Fruit fly (Drosophila melanogaster) whole organism, pupa: ENCODE data around the gene CG13699.
A peak's percentile ranks its signal among the peaks of the same experiment; 100 is the strongest.

Experiments
- CG10348 ChIP-seq: fragments of 200-800 bp; sonication (Bioruptor generic); IDR thresholded peaks from 2 replicates; pipeline ENCODE4 v1.3.6; 2022; ENCODE audit warnings: missing biosample characterization, missing genetic modification characterization
- CG12605 ChIP-seq: fragments of 200-800 bp; sonication (Bioruptor generic); IDR thresholded peaks from 2 replicates; pipeline ENCODE4 v1.3.6; 2022; ENCODE audit warnings: missing biosample characterization, missing genetic modification characterization
- CG13204 ChIP-seq: fragments of 200-800 bp; sonication (Bioruptor generic); optimal IDR thresholded peaks from 2 replicates; lab custom pipeline; 2018; ENCODE audit warnings: missing biosample characterization, mild to moderate bottlenecking, missing genetic modification characterization, moderate library complexity
- CG14655 ChIP-seq: fragments of 200-800 bp; sonication (Bioruptor generic); optimal IDR thresholded peaks from 3 replicates; lab custom pipeline; 2017; ENCODE audit warnings: mild to moderate bottlenecking, missing biosample characterization, missing genetic modification reagents, missing genetic modification characterization
- CG15710 ChIP-seq: fragments of 200-800 bp; sonication (Bioruptor generic); optimal IDR thresholded peaks from 2 replicates; lab custom pipeline; 2018; ENCODE audit warnings: missing biosample characterization, mild to moderate bottlenecking, missing genetic modification characterization, moderate library complexity
- CG17806 ChIP-seq: fragments of 200-800 bp; sonication (Bioruptor generic); optimal IDR thresholded peaks from 2 replicates; lab custom pipeline; 2018; ENCODE audit warnings: missing biosample characterization, mild to moderate bottlenecking, missing genetic modification characterization, moderate library complexity
- CG32121 ChIP-seq: fragments of 200-800 bp; sonication (Bioruptor generic); IDR thresholded peaks from 2 replicates; pipeline ENCODE4 v1.3.6; 2022; ENCODE audit warnings: missing biosample characterization, missing genetic modification characterization
- CG34367 ChIP-seq: fragments of 200-800 bp; sonication (Bioruptor generic); optimal IDR thresholded peaks from 2 replicates; lab custom pipeline; 2018; ENCODE audit warnings: missing biosample characterization, mild to moderate bottlenecking, missing genetic modification characterization
- CG4496 ChIP-seq: fragments of 200-800 bp; sonication (Bioruptor generic); IDR thresholded peaks from 3 replicates; pipeline ENCODE4 v1.3.6; 2022; ENCODE audit warnings: missing biosample characterization, missing genetic modification characterization
- CG8159 ChIP-seq: fragments of 200-800 bp; sonication (Bioruptor generic); optimal IDR thresholded peaks from 3 replicates; lab custom pipeline; 2018; ENCODE audit warnings: missing biosample characterization, mild to moderate bottlenecking, missing genetic modification characterization, moderate library complexity
- CG8301 ChIP-seq: fragments of 200-800 bp; sonication (Bioruptor generic); optimal IDR thresholded peaks from 2 replicates; lab custom pipeline; 2018; ENCODE audit warnings: missing biosample characterization, mild to moderate bottlenecking, missing genetic modification characterization
- CG9948 ChIP-seq: fragments of 200-800 bp; sonication (Bioruptor generic); optimal IDR thresholded peaks from 2 replicates; lab custom pipeline; 2018; ENCODE audit warnings: missing biosample characterization, mild to moderate bottlenecking, missing genetic modification characterization, moderate library complexity
- D1 ChIP-seq: fragments of 200-800 bp; sonication (Bioruptor generic); optimal IDR thresholded peaks from 2 replicates; lab custom pipeline; 2018; ENCODE audit warnings: missing biosample characterization, mild to moderate bottlenecking, missing genetic modification characterization, moderate library complexity
- EcR ChIP-seq: fragments of 200-800 bp; sonication (Bioruptor generic); optimal IDR thresholded peaks from 3 replicates; lab custom pipeline; 2019; ENCODE audit warnings: missing biosample characterization, missing genetic modification characterization, mild to moderate bottlenecking, moderate library complexity, missing genetic modification reagents
- Ets98B ChIP-seq: fragments of 200-800 bp; sonication (Bioruptor generic); IDR thresholded peaks from 2 replicates; pipeline ENCODE4 v1.3.6; 2022; ENCODE audit warnings: missing biosample characterization, missing genetic modification characterization
- Pif1A ChIP-seq: fragments of 200-800 bp; sonication (Bioruptor generic); optimal IDR thresholded peaks from 3 replicates; lab custom pipeline; 2016; ENCODE audit warnings: missing biosample characterization, missing genetic modification characterization
- Pif1B ChIP-seq: fragments of 200-800 bp; sonication (Bioruptor generic); optimal IDR thresholded peaks from 3 replicates; lab custom pipeline; 2016; ENCODE audit warnings: missing biosample characterization, missing genetic modification characterization
- Snoo ChIP-seq: fragments of 200-800 bp; sonication (Bioruptor generic); optimal IDR thresholded peaks from 3 replicates; lab custom pipeline; 2017; ENCODE audit warnings: missing biosample characterization, mild to moderate bottlenecking, missing genetic modification characterization, inconsistent platforms
- fd96Ca ChIP-seq: fragments of 200-800 bp; sonication (Bioruptor generic); IDR thresholded peaks from 3 replicates; pipeline ENCODE4 v1.3.6; 2022; ENCODE audit warnings: missing biosample characterization, missing genetic modification characterization
- gl ChIP-seq: fragments of 200-800 bp; sonication (Bioruptor generic); optimal IDR thresholded peaks from 2 replicates; lab custom pipeline; 2018; ENCODE audit warnings: missing biosample characterization, mild to moderate bottlenecking, missing genetic modification characterization
- rn ChIP-seq: fragments of 200-800 bp; sonication (Bioruptor generic); IDR thresholded peaks from 2 replicates; pipeline ENCODE4 v1.3.6; 2022; ENCODE audit warnings: missing biosample characterization, missing genetic modification characterization

The CG13699 gene

DNA sequence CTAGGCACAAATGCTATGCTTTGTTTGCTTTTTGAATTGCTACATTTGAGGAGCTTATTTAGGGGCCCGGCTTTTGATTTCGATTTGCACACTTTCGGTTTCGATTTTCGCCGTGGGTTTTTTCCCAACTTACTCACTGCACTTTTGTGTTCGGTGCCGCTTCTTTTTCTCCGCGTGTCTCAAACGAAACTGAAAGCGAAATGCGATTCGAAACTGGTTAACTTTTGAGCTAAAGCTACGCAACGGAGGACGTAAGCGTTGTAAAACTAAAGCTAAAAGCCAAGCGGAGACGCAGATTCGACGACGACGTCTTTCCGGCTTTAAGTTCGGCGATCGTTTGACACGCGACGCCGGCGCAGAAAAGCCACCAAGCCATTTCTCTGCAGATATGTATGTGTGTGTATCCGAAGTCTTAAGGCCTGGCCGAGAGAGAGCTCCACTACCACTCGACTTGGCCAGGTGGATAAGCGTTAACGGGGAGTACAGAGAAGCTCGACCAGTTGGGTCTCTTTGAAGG, at the start of gene CG13699:
CG13699 (minus strand) TSS at position 349 of the 517 bp plus-strand sequence.
- TF ChIP-seq CG4496 (GFP tag; lab: Robert Waterston, UW) (0 out of 3 replicates have a peak, but pooled peaks have one; percentile 20), CG10348 (GFP tag; lab: Robert Waterston, UW) (no peak), Snoo (tag; lab: Kevin White, UChicago) (no peak), Pif1B (GFP tag; lab: Kevin White, UChicago) (no peak), EcR (GFP tag; lab: Kevin White, UChicago) (peak; percentile 17), CG13204 (GFP tag; lab: Kevin White, UChicago) (no peak), CG17806 (tag; lab: Kevin White, UChicago) (no peak), CG32121 (no peak), CG15710 (tag; lab: Kevin White, UChicago) (no peak), CG8301 (no peak), D1 (tag; lab: Kevin White, UChicago) (no peak), CG12605 (GFP tag; lab: Robert Waterston, UW) (0 out of 2 replicates have a peak, but pooled peaks have one; percentile 17), CG14655 (GFP tag; lab: Kevin White, UChicago) (no peak)

DNA sequence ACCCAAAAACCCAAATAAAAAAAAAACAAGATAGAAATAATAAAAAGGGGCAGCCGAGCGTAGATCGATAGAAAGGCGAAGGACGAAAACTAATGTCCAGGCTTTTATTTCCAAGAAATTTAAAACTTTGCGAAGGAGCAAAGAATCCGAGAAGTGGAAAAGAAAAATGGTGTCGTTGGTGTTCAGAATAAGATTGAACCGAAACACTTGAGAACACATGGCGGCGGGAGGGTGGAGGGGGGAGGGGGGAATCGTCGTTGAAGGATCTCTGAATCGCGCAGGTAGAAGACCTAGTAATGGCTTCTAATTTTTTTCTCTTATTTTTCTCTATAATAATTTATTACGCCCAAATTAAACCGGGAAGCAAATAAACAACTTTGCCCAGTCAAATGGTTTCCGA, 43.2 kb upstream of the CG13699 start:
- TF ChIP-seq Ets98B (GFP tag; lab: Robert Waterston, UW): no peak

- peak; percentile 1 for TF ChIP-seq EcR (GFP tag; lab: Kevin White, UChicago)
- no peak for TF ChIP-seq fd96Ca (GFP tag; lab: Robert Waterston, UW)
Observed at dm6 chr3L:18204366-18204765, 42.0 kb upstream of the CG13699 start.

DNA sequence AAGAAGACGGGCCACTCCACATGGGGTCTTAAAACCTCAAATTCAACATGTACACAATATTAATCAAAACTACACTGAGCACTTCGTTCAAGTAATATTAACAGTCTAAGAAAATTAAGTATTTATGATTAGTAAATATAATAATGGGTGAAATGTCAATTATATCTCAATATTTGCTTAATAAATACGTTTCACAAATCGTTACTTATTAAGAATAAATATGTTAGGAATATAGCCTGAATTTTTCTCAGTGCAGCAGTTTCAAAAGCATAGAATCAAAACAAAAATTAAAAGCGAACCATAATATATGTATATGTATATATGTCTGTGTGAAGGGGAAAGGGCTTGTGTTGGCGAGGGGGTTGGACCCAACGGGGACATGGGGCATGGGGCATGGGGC, 41.6 kb upstream of the CG13699 start:
- no peak for TF ChIP-seq Ets98B (GFP tag; lab: Robert Waterston, UW)
- no peak for TF ChIP-seq CG12605 (GFP tag; lab: Robert Waterston, UW)
- TF ChIP-seq CG13204 (GFP tag; lab: Kevin White, UChicago): no peak
- TF ChIP-seq CG10348 (GFP tag; lab: Robert Waterston, UW): no peak
- peak; percentile 61 for TF ChIP-seq CG9948 (tag; lab: Kevin White, UChicago)
- peak; percentile 13 for TF ChIP-seq CG14655 (GFP tag; lab: Kevin White, UChicago)
- peak; percentile 50 for TF ChIP-seq CG15710 (tag; lab: Kevin White, UChicago)
- TF ChIP-seq EcR (GFP tag; lab: Kevin White, UChicago): no peak
- TF ChIP-seq D1 (tag; lab: Kevin White, UChicago): peak; percentile 50
- no peak for TF ChIP-seq Pif1B (GFP tag; lab: Kevin White, UChicago)
- TF ChIP-seq gl (tag; lab: Kevin White, UChicago): no peak
- TF ChIP-seq CG34367 (tag; lab: Kevin White, UChicago): peak; percentile 15
- peak; percentile 70 for TF ChIP-seq CG8159 (tag; lab: Kevin White, UChicago)
- TF ChIP-seq rn (GFP tag; lab: Robert Waterston, UW): no peak
- TF ChIP-seq Snoo (tag; lab: Kevin White, UChicago): no peak
- no peak for TF ChIP-seq CG32121
- TF ChIP-seq fd96Ca (GFP tag; lab: Robert Waterston, UW): no peak
- TF ChIP-seq CG17806 (tag; lab: Kevin White, UChicago): peak; percentile 62
- TF ChIP-seq CG4496 (GFP tag; lab: Robert Waterston, UW): no peak; the same call in 2 of the 3 replicates
- TF ChIP-seq CG8301: no peak
- no peak for TF ChIP-seq Pif1A (GFP tag; lab: Kevin White, UChicago)

DNA sequence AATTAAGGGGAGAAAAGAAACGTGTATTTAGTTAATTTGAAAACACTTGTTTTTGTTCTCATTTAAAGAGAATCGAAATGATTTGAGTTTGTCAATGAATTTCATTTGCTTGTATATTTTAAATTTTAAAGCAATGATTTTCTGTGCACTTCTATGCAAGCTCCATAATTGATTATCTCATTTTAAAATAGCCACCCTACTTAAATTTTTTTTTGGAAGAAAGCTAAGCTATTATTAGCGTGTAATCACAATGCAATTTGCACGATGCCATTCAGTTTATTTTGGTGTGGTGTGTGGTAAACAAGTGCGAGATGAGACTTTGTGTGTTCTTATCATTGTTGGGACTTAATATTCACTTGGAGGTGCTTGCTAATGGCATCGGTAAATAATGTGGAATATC, 38.9 kb upstream of the CG13699 start, which contains the start of gene CG7320:
CG7320 (plus strand) TSS at position 301 of the 400 bp plus-strand sequence.
- TF ChIP-seq gl (tag; lab: Kevin White, UChicago) (no peak), CG17806 (tag; lab: Kevin White, UChicago) (no peak), Ets98B (GFP tag; lab: Robert Waterston, UW) (no peak), CG8159 (tag; lab: Kevin White, UChicago) (no peak), EcR (GFP tag; lab: Kevin White, UChicago) (no peak), CG32121 (no peak), rn (GFP tag; lab: Robert Waterston, UW) (no peak), fd96Ca (GFP tag; lab: Robert Waterston, UW) (no peak), Snoo (tag; lab: Kevin White, UChicago) (no peak), CG10348 (GFP tag; lab: Robert Waterston, UW) (no peak), CG14655 (GFP tag; lab: Kevin White, UChicago) (no peak), CG4496 (GFP tag; lab: Robert Waterston, UW) (no peak), CG12605 (GFP tag; lab: Robert Waterston, UW) (no peak), CG9948 (tag; lab: Kevin White, UChicago) (no peak), CG8301 (no peak)

DNA sequence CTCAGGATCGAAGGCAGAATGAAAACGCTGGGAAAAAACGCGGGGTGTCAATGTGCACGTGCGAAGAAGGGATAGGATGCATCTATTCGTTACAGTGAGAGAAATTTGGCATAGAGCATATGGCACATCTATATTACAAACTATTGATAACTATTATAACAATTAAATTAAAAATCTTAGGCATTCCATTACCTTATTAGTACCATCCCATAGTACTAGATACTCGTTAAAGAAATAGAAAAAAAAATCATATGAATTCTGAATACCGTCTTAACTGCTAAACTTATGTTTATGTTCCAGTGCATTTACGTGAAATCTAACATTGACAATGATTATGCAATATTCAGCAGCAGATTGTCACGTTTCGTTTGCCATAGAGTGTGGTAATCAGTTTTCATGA, 37.8 kb upstream of the CG13699 start:
- TF ChIP-seq gl (tag; lab: Kevin White, UChicago) (no peak), Ets98B (GFP tag; lab: Robert Waterston, UW) (no peak), CG17806 (tag; lab: Kevin White, UChicago) (no peak), CG10348 (GFP tag; lab: Robert Waterston, UW) (no peak), CG34367 (tag; lab: Kevin White, UChicago) (no peak), rn (GFP tag; lab: Robert Waterston, UW) (no peak), CG15710 (tag; lab: Kevin White, UChicago) (no peak), CG8301 (no peak), CG32121 (no peak), Pif1A (GFP tag; lab: Kevin White, UChicago) (no peak), fd96Ca (GFP tag; lab: Robert Waterston, UW) (no peak), CG9948 (tag; lab: Kevin White, UChicago) (no peak), Snoo (tag; lab: Kevin White, UChicago) (no peak), CG8159 (tag; lab: Kevin White, UChicago) (no peak), CG14655 (GFP tag; lab: Kevin White, UChicago) (no peak), CG12605 (GFP tag; lab: Robert Waterston, UW) (no peak), CG13204 (GFP tag; lab: Kevin White, UChicago) (no peak), CG4496 (GFP tag; lab: Robert Waterston, UW) (no peak), D1 (tag; lab: Kevin White, UChicago) (no peak), Pif1B (GFP tag; lab: Kevin White, UChicago) (no peak)
